Worm (Caenorhabditis elegans): Measurements from ENCODE around the gene F14F7.5.
A peak's percentile ranks its signal among the peaks of the same experiment; 100 is the strongest.

F14F7.5 gene

ce11 chrIII:13071432-13072259 is 39.8 kb downstream of the F14F7.5 start:
- peak; percentile 13 for TF ChIP-seq mep-1 (tag; optimal IDR thresholded peaks at IDR 0.05)
- TF ChIP-seq nhr-19 (GFP tag; conservative IDR thresholded peaks at IDR 0.05) = 0 out of 2 replicates have a peak, but pooled peaks have one; percentile 6
- TF ChIP-seq sox-4 (tag; optimal IDR thresholded peaks at IDR 0.05) = no peak
- peak; percentile 29 for TF ChIP-seq lin-13 (GFP tag; optimal IDR thresholded peaks at IDR 0.05)
- no peak for TF ChIP-seq fkh-8 (tag; optimal IDR thresholded peaks at IDR 0.05)
- no peak for TF ChIP-seq nhr-12 (tag; optimal IDR thresholded peaks at IDR 0.05)
- TF ChIP-seq nhr-85 (tag) = peak; percentile 75
- no peak for TF ChIP-seq ztf-11 (tag; optimal IDR thresholded peaks at IDR 0.05)
- peak; percentile 65 for TF ChIP-seq ama-1 (optimal IDR thresholded peaks at IDR 0.05)
- no peak for TF ChIP-seq irx-1 (tag; optimal IDR thresholded peaks at IDR 0.05)
- no peak for TF ChIP-seq hlh-4 (tag; optimal IDR thresholded peaks at IDR 0.05)
- TF ChIP-seq vab-15 (tag; optimal IDR thresholded peaks at IDR 0.05) = no peak
- TF ChIP-seq nhr-76 (tag; optimal IDR thresholded peaks at IDR 0.05) = no peak
- TF ChIP-seq fos-1 (tag; optimal IDR thresholded peaks at IDR 0.05) = peak; percentile 13
- TF ChIP-seq C34B4.2 (tag; optimal IDR thresholded peaks at IDR 0.05) = no peak
- no peak for TF ChIP-seq hpl-2 (GFP tag; optimal IDR thresholded peaks at IDR 0.05)
- peak in 1 of 2 experiments; percentile 29 for TF ChIP-seq lin-35 (GFP tag; optimal IDR thresholded peaks at IDR 0.05)
- peak; percentile 42 for TF ChIP-seq nhr-47 (tag; optimal IDR thresholded peaks at IDR 0.05)
- TF ChIP-seq lin-14 (GFP tag; optimal IDR thresholded peaks at IDR 0.05) = peak; percentile 45
- TF ChIP-seq xbp-1 (tag; optimal IDR thresholded peaks at IDR 0.05) = peak; percentile 6
- TF ChIP-seq mef-2 (tag; optimal IDR thresholded peaks at IDR 0.05) = no peak
- no peak for TF ChIP-seq egl-27 (tag; optimal IDR thresholded peaks at IDR 0.05)
- no peak for TF ChIP-seq elt-2 (tag; optimal IDR thresholded peaks at IDR 0.05)
- peak; percentile 10 for TF ChIP-seq swsn-7 (tag; optimal IDR thresholded peaks at IDR 0.05)
- no peak for TF ChIP-seq pag-3 (tag; optimal IDR thresholded peaks at IDR 0.05; ENCODE audit: borderline replicate concordance, insufficient read depth)
- peak; percentile 50 for TF ChIP-seq nhr-71 (tag; optimal IDR thresholded peaks at IDR 0.05)
- peak; percentile 38 for TF ChIP-seq blmp-1 (tag; optimal IDR thresholded peaks at IDR 0.05)
- TF ChIP-seq snu-23 (GFP tag; optimal IDR thresholded peaks at IDR 0.05) = peak; percentile 31
- TF ChIP-seq C16A3.4 (tag; optimal IDR thresholded peaks at IDR 0.05) = peak; percentile 21
- TF ChIP-seq lsy-2 (tag; optimal IDR thresholded peaks at IDR 0.05) = peak in 1 of 2 experiments; percentile 62
- no peak for TF ChIP-seq efl-1 (optimal IDR thresholded peaks at IDR 0.05)
- peak in 1 of 2 experiments; percentile 94 for TF ChIP-seq efl-1 (GFP tag; optimal IDR thresholded peaks at IDR 0.05 in 1 of 2)
- TF ChIP-seq efl-3 (GFP tag; optimal IDR thresholded peaks at IDR 0.05) = no peak

All from whole organism, L1 larva.